Fruit fly (Drosophila melanogaster) whole organism, embryonic: Measurements from ENCODE around the gene PPYR1.

ENCODE experiments used
- ATbp ChIP-seq: fragments of 200-800 bp; sonication (Bioruptor generic); optimal IDR thresholded peaks from 2 replicates; lab custom pipeline; 2017; ENCODE audit warnings: missing biosample characterization, mild to moderate bottlenecking, missing genetic modification characterization, missing genetic modification reagents
- Aef1 ChIP-seq: fragments of 200-800 bp; sonication (Bioruptor generic); IDR thresholded peaks from 3 replicates; pipeline ENCODE4 v1.3.6; 2022; ENCODE audit warnings: missing biosample characterization, missing genetic modification characterization
- Antp ChIP-seq: fragments of 200-800 bp; sonication (Bioruptor generic); optimal IDR thresholded peaks from 3 replicates; lab custom pipeline; 2016; ENCODE audit warnings: missing biosample characterization, missing genetic modification characterization
- CG10431 ChIP-seq: fragments of 200-800 bp; sonication (Bioruptor generic); optimal IDR thresholded peaks from 3 replicates; lab custom pipeline; 2018; ENCODE audit warnings: missing biosample characterization, mild to moderate bottlenecking, missing genetic modification characterization
- CG12744 ChIP-seq: fragments of 200-800 bp; sonication (Bioruptor generic); optimal IDR thresholded peaks from 2 replicates; lab custom pipeline; 2016; ENCODE audit warnings: missing biosample characterization, missing genetic modification characterization
- CG13775 ChIP-seq: fragments of 200-800 bp; sonication (Bioruptor generic); optimal IDR thresholded peaks from 3 replicates; lab custom pipeline; 2017; ENCODE audit warnings: missing biosample characterization, mild to moderate bottlenecking, missing genetic modification characterization
- CG15011 ChIP-seq: fragments of 200-800 bp; sonication (Bioruptor generic); optimal IDR thresholded peaks from 3 replicates; lab custom pipeline; 2018; ENCODE audit warnings: missing biosample characterization, mild to moderate bottlenecking, missing genetic modification characterization
- CG15479 ChIP-seq: fragments of 200-800 bp; sonication (Bioruptor generic); optimal IDR thresholded peaks from 3 replicates; lab custom pipeline; 2019; ENCODE audit warnings: missing biosample characterization, mild to moderate bottlenecking, missing genetic modification characterization, moderate library complexity
- CG17829 ChIP-seq: fragments of 200-800 bp; optimal IDR thresholded peaks from 2 replicates; lab custom pipeline; 2019; ENCODE audit warnings: missing biosample characterization, mild to moderate bottlenecking, missing genetic modification characterization, moderate library complexity
- CG18619 ChIP-seq: fragments of 200-800 bp; sonication (Bioruptor generic); optimal IDR thresholded peaks from 3 replicates; lab custom pipeline; 2017; ENCODE audit warnings: missing biosample characterization, mild to moderate bottlenecking, missing genetic modification characterization
- CG32767 ChIP-seq: fragments of 200-800 bp; sonication (Bioruptor generic); IDR thresholded peaks from 2 replicates; pipeline ENCODE4 v1.3.6; 2022; ENCODE audit warnings: missing biosample characterization, missing genetic modification characterization
- CG7271 ChIP-seq: fragments of 200-800 bp; sonication (Bioruptor generic); optimal IDR thresholded peaks from 2 replicates; lab custom pipeline; 2018; ENCODE audit warnings: missing biosample characterization, mild to moderate bottlenecking, missing genetic modification characterization, moderate library complexity
- CG7556 ChIP-seq: fragments of 200-800 bp; sonication (Bioruptor generic); optimal IDR thresholded peaks from 2 replicates; lab custom pipeline; 2017; ENCODE audit warnings: missing biosample characterization, mild to moderate bottlenecking, missing genetic modification characterization
- CG7839 ChIP-seq: fragments of 200-800 bp; sonication (Bioruptor generic); optimal IDR thresholded peaks from 3 replicates; lab custom pipeline; 2018; ENCODE audit warnings: missing biosample characterization, mild to moderate bottlenecking, missing genetic modification characterization, moderate library complexity
- CG9727 ChIP-seq: fragments of 200-800 bp; sonication (Bioruptor generic); optimal IDR thresholded peaks from 3 replicates; lab custom pipeline; 2017; ENCODE audit warnings: missing biosample characterization, mild to moderate bottlenecking, missing genetic modification characterization
- CG9797 ChIP-seq: fragments of 200-800 bp; sonication (Bioruptor generic); optimal IDR thresholded peaks from 3 replicates; lab custom pipeline; 2018; ENCODE audit warnings: missing biosample characterization, mild to moderate bottlenecking, missing genetic modification characterization
- CrebB ChIP-seq: fragments of 200-800 bp; sonication (Bioruptor generic); optimal IDR thresholded peaks from 3 replicates; lab custom pipeline; 2018; ENCODE audit warnings: missing biosample characterization, mild to moderate bottlenecking, missing genetic modification characterization
- D19A ChIP-seq: fragments of 200-800 bp; optimal IDR thresholded peaks from 3 replicates; lab custom pipeline; 2019; ENCODE audit warnings: missing biosample characterization, mild to moderate bottlenecking, missing genetic modification characterization, moderate library complexity
- Drgx ChIP-seq: fragments of 200-800 bp; sonication (Bioruptor generic); IDR thresholded peaks from 2 replicates; pipeline ENCODE4 v1.3.6; 2022; ENCODE audit warnings: missing biosample characterization, missing genetic modification characterization
- Ets65A ChIP-seq: fragments of 200-800 bp; sonication (Bioruptor generic); peaks from one replicate; lab custom pipeline; 2016; ENCODE audit warnings: missing biosample characterization, missing genetic modification characterization
- Gug ChIP-seq: fragments of 200-800 bp; sonication (Bioruptor generic); IDR thresholded peaks from 4 replicates; pipeline ENCODE4 v1.3.6; 2022; ENCODE audit warnings: missing biosample characterization, missing genetic modification characterization
- H15 ChIP-seq: fragments of 200-800 bp; sonication (Bioruptor generic); IDR thresholded peaks from 3 replicates; pipeline ENCODE4 v1.3.6; 2022; ENCODE audit warnings: missing biosample characterization, missing genetic modification characterization
- H2.0 ChIP-seq: fragments of 200-800 bp; sonication (Bioruptor generic); IDR thresholded peaks from 2 replicates; pipeline ENCODE4 v1.3.6; 2022; ENCODE audit warnings: missing biosample characterization, missing genetic modification characterization
- HmgZ ChIP-seq: fragments of 200-800 bp; sonication (Bioruptor generic); optimal IDR thresholded peaks from 2 replicates; lab custom pipeline; 2018; ENCODE audit warnings: missing biosample characterization, mild to moderate bottlenecking, missing genetic modification characterization
- Hmr ChIP-seq: fragments of 200-800 bp; sonication (Bioruptor generic); optimal IDR thresholded peaks from 3 replicates; lab custom pipeline; 2017; ENCODE audit warnings: mild to moderate bottlenecking, missing biosample characterization, missing genetic modification reagents, missing genetic modification characterization
- Max ChIP-seq: fragments of 200-800 bp; sonication (Bioruptor generic); optimal IDR thresholded peaks from 2 replicates; lab custom pipeline; 2016; ENCODE audit warnings: missing biosample characterization, mild to moderate bottlenecking, missing genetic modification characterization
- Oli ChIP-seq: fragments of 200-800 bp; sonication (Bioruptor generic); optimal IDR thresholded peaks from 2 replicates; lab custom pipeline; 2018; ENCODE audit warnings: missing biosample characterization, mild to moderate bottlenecking, missing genetic modification characterization, moderate library complexity
- Opbp ChIP-seq: fragments of 200-800 bp; sonication (Bioruptor generic); IDR thresholded peaks from 3 replicates; pipeline ENCODE4 v1.3.6; 2022; ENCODE audit warnings: missing biosample characterization, missing genetic modification characterization; ENCODE audit not compliant: partially characterized antibody
- Poxn ChIP-seq: fragments of 200-800 bp; sonication (Bioruptor generic); IDR thresholded peaks from 2 replicates; pipeline ENCODE4 v1.3.6; 2022; ENCODE audit warnings: missing biosample characterization, missing genetic modification characterization
- Ravus ChIP-seq: fragments of 200-800 bp; sonication (Bioruptor generic); IDR thresholded peaks from 2 replicates; pipeline ENCODE4 v1.3.6; 2022; ENCODE audit warnings: missing biosample characterization, missing genetic modification characterization
- Xrp1 ChIP-seq: fragments of 200-800 bp; sonication (Bioruptor generic); IDR thresholded peaks from 2 replicates; pipeline ENCODE4 v1.3.6; 2022; ENCODE audit warnings: missing biosample characterization, missing genetic modification characterization
- bowl ChIP-seq: fragments of 200-800 bp; sonication (Bioruptor generic); IDR thresholded peaks from 2 replicates; pipeline ENCODE4 v1.3.6; 2022; ENCODE audit warnings: missing biosample characterization, missing genetic modification characterization
- dmrt99B ChIP-seq: fragments of 200-800 bp; sonication (Bioruptor generic); optimal IDR thresholded peaks from 2 replicates; lab custom pipeline; 2018; ENCODE audit warnings: missing biosample characterization, mild to moderate bottlenecking, missing genetic modification characterization, moderate library complexity
- grn ChIP-seq: fragments of 200-800 bp; sonication (Bioruptor generic); optimal IDR thresholded peaks from 3 replicates; lab custom pipeline; 2017; ENCODE audit warnings: missing biosample characterization, missing genetic modification characterization
- hkb ChIP-seq, 2 experiments: fragments of 200-800 bp in 1 of 2; fragments of >200 bp in 1 of 2; sonication (Bioruptor generic) in 1 of 2; IDR thresholded peaks in 1 of 2; optimal IDR thresholded peaks in 1 of 2; 2 replicates each; pipeline versions ENCODE4 v1.3.6 to Lab custom; 2017 to 2022; ENCODE audit warnings: missing biosample characterization in 1 of 2, missing genetic modification characterization in 1 of 2
- mld ChIP-seq: fragments of 200-800 bp; sonication (Bioruptor generic); IDR thresholded peaks from 3 replicates; pipeline ENCODE4 v1.3.6; 2022; ENCODE audit warnings: missing biosample characterization, missing genetic modification characterization; ENCODE audit not compliant: partially characterized antibody
- nom ChIP-seq: fragments of 200-800 bp; sonication (Bioruptor generic); optimal IDR thresholded peaks from 2 replicates; lab custom pipeline; 2017; ENCODE audit warnings: missing biosample characterization, missing genetic modification characterization, mild to moderate bottlenecking, moderate library complexity, missing genetic modification reagents
- oc ChIP-seq: fragments of 200-800 bp; sonication (Bioruptor generic); optimal IDR thresholded peaks from 2 replicates; lab custom pipeline; 2018; ENCODE audit warnings: missing biosample characterization, mild to moderate bottlenecking, missing genetic modification characterization, moderate library complexity
- pzg ChIP-seq: fragments of 200-800 bp; sonication (Bioruptor generic); optimal IDR thresholded peaks from 3 replicates; lab custom pipeline; 2018; ENCODE audit warnings: missing biosample characterization, mild to moderate bottlenecking, missing genetic modification characterization, moderate library complexity
- scrt ChIP-seq: fragments of 200-800 bp; sonication (Bioruptor generic); optimal IDR thresholded peaks from 2 replicates; lab custom pipeline; 2018; ENCODE audit warnings: missing biosample characterization, mild to moderate bottlenecking, missing genetic modification characterization, moderate library complexity
- sisA ChIP-seq: fragments of 200-800 bp; sonication (Bioruptor generic); IDR thresholded peaks from 2 replicates; pipeline ENCODE4 v1.3.6; 2022; ENCODE audit warnings: missing biosample characterization, missing genetic modification characterization
- stc ChIP-seq: fragments of 200-800 bp; sonication (Bioruptor generic); IDR thresholded peaks from 2 replicates; pipeline ENCODE4 v1.3.6; 2022; ENCODE audit warnings: missing biosample characterization, missing genetic modification characterization
- tup ChIP-seq: fragments of 200-800 bp; sonication (Bioruptor generic); optimal IDR thresholded peaks from 2 replicates; lab custom pipeline; 2016; ENCODE audit warnings: missing biosample characterization, mild to moderate bottlenecking, missing genetic modification characterization, moderate library complexity
- twi ChIP-seq: fragments of 200-800 bp; optimal IDR thresholded peaks from 2 replicates; lab custom pipeline; 2019; ENCODE audit warnings: missing biosample characterization, mild to moderate bottlenecking, missing genetic modification characterization, moderate library complexity
- tx ChIP-seq: fragments of 200-800 bp; sonication (Bioruptor generic); optimal IDR thresholded peaks from 2 replicates; lab custom pipeline; 2016; ENCODE audit warnings: missing biosample characterization, missing genetic modification characterization
- vvl ChIP-seq: fragments of 200-800 bp; sonication (Bioruptor generic); IDR thresholded peaks from 2 replicates; pipeline ENCODE4 v1.3.6; 2022; ENCODE audit warnings: missing biosample characterization, missing genetic modification characterization
- wek ChIP-seq: fragments of 200-800 bp; sonication (Bioruptor generic); optimal IDR thresholded peaks from 3 replicates; lab custom pipeline; 2018; ENCODE audit warnings: missing biosample characterization, mild to moderate bottlenecking, missing genetic modification characterization, moderate library complexity
- zen ChIP-seq: fragments of 200-800 bp; sonication (Bioruptor generic); optimal IDR thresholded peaks from 3 replicates; lab custom pipeline; 2018; ENCODE audit warnings: missing biosample characterization, mild to moderate bottlenecking, missing genetic modification characterization, moderate library complexity
- zfh1 ChIP-seq: fragments of 200-800 bp; sonication (Bioruptor generic); IDR thresholded peaks from 3 replicates; pipeline ENCODE4 v1.3.6; 2022; ENCODE audit warnings: missing biosample characterization, missing genetic modification characterization
- zfh2 ChIP-seq: fragments of 200-800 bp; sonication (Bioruptor generic); optimal IDR thresholded peaks from 2 replicates; lab custom pipeline; 2016; ENCODE audit warnings: missing biosample characterization, missing genetic modification characterization

Gene PPYR1

dm6 chrX:15216048-15216447 lies 28.7 kb downstream of the PPYR1 start (continued):
- peak; percentile 55; the same call in 1 of the 2 replicates for TF ChIP-seq stc (GFP tag; lab: Robert Waterston, UW)
- no peak for TF ChIP-seq mld (GFP tag; lab: Robert Waterston, UW)
- TF ChIP-seq scrt = peak; percentile 66
- TF ChIP-seq CG15479 (GFP tag; lab: Kevin White, UChicago) = no peak
- no peak for TF ChIP-seq tx (GFP tag; lab: Kevin White, UChicago)
- no peak for TF ChIP-seq CG7271 (tag; lab: Kevin White, UChicago)
- peak; percentile 55 for TF ChIP-seq HmgZ (tag; lab: Kevin White, UChicago)
- TF ChIP-seq Hmr (GFP tag; lab: Kevin White, UChicago) = peak; percentile 79
- TF ChIP-seq pzg (GFP tag; lab: Kevin White, UChicago) = no peak
- TF ChIP-seq Gug (GFP tag; lab: Robert Waterston, UW) = peak; percentile 62; the same call in 3 of the 4 replicates
- peak; percentile 60 for TF ChIP-seq ATbp (GFP tag; lab: Kevin White, UChicago)
- TF ChIP-seq CG32767 (GFP tag; lab: Robert Waterston, UW) = peak; percentile 48; the same call in 1 of the 2 replicates
- TF ChIP-seq CG15011 (GFP tag; lab: Kevin White, UChicago) = peak; percentile 35
- peak; percentile 41 for TF ChIP-seq zfh2 (GFP tag; lab: Kevin White, UChicago)
- TF ChIP-seq CG9797 (GFP tag; lab: Kevin White, UChicago) = no peak
- TF ChIP-seq tup (GFP tag; lab: Kevin White, UChicago) = no peak
- peak; percentile 2 for TF ChIP-seq oc
- TF ChIP-seq H2.0 = peak; percentile 61
- no peak for TF ChIP-seq Ravus (GFP tag; lab: Robert Waterston, UW)
- no peak for TF ChIP-seq hkb (optimal IDR thresholded peaks at IDR 0.05; lab: Kevin White, UChicago)
- TF ChIP-seq hkb (GFP tag; IDR thresholded peaks at IDR 0.05; lab: Robert Waterston, UW) = peak; percentile 79
- no peak for TF ChIP-seq Drgx (GFP tag; lab: Robert Waterston, UW)
- no peak for TF ChIP-seq Ets65A (GFP tag; lab: Kevin White, UChicago)
- TF ChIP-seq D19A (tag; lab: Kevin White, UChicago) = peak; percentile 51
- TF ChIP-seq CG17829 (tag; lab: Kevin White, UChicago) = peak; percentile 37
- peak; percentile 44 for TF ChIP-seq CG18619
- TF ChIP-seq sisA (GFP tag; lab: Robert Waterston, UW) = peak; percentile 67
- TF ChIP-seq Aef1 (GFP tag; lab: Robert Waterston, UW) = peak; percentile 65
- no peak for TF ChIP-seq nom (GFP tag; lab: Kevin White, UChicago)
- TF ChIP-seq CG9727 (GFP tag; lab: Kevin White, UChicago) = peak; percentile 53
- TF ChIP-seq CG13775 (GFP tag; lab: Kevin White, UChicago) = peak; percentile 51
- TF ChIP-seq Poxn (GFP tag; lab: Robert Waterston, UW) = no peak
- TF ChIP-seq CG7556 = peak; percentile 85
- TF ChIP-seq dmrt99B (tag; lab: Kevin White, UChicago) = peak; percentile 78
- peak; percentile 63 for TF ChIP-seq Xrp1
- TF ChIP-seq Opbp = no peak
- no peak for TF ChIP-seq CG12744
- 0 out of 3 replicates have a peak, but pooled peaks have one; percentile 34 for TF ChIP-seq zfh1 (GFP tag; lab: Robert Waterston, UW)
- TF ChIP-seq Oli (tag; lab: Kevin White, UChicago) = peak; percentile 72
- TF ChIP-seq CrebB (tag; lab: Kevin White, UChicago) = peak; percentile 18
- no peak for TF ChIP-seq bowl (GFP tag; lab: Robert Waterston, UW)
- no peak for TF ChIP-seq Antp (GFP tag; lab: Kevin White, UChicago)
- peak; percentile 77 for TF ChIP-seq vvl
- peak; percentile 40; the same call in 1 of the 3 replicates for TF ChIP-seq H15 (GFP tag; lab: Robert Waterston, UW)
- no peak for TF ChIP-seq grn (GFP tag; lab: Kevin White, UChicago)
- no peak for TF ChIP-seq zen (tag; lab: Kevin White, UChicago)
- no peak for TF ChIP-seq twi (tag; lab: Kevin White, UChicago)
- no peak for TF ChIP-seq CG10431 (GFP tag; lab: Kevin White, UChicago)
- TF ChIP-seq CG7839 (tag; lab: Kevin White, UChicago) = peak; percentile 76
- TF ChIP-seq Max = peak; percentile 32
- TF ChIP-seq wek (GFP tag; lab: Kevin White, UChicago) = no peak
